Fruit fly (Drosophila melanogaster) whole organism, embryonic: ENCODE data around the gene Srg3.

ENCODE experiments used
- Aef1 ChIP-seq: fragments of 200-800 bp; sonication (Bioruptor generic); IDR thresholded peaks from 3 replicates; pipeline ENCODE4 v1.3.6; 2022; ENCODE audit warnings: missing biosample characterization, missing genetic modification characterization
- CG10959 ChIP-seq: fragments of 200-800 bp; sonication (Bioruptor generic); IDR thresholded peaks from 2 replicates; pipeline ENCODE4 v1.3.6; 2022; ENCODE audit warnings: missing biosample characterization, missing genetic modification characterization
- CG11560 ChIP-seq: fragments of 200-800 bp; sonication (Bioruptor generic); IDR thresholded peaks from 3 replicates; pipeline ENCODE4 v1.3.6; 2022; ENCODE audit warnings: missing biosample characterization, missing genetic modification characterization
- CG11696 ChIP-seq: fragments of 200-800 bp; sonication (Bioruptor generic); IDR thresholded peaks from 2 replicates; pipeline ENCODE4 v1.3.6; 2022; ENCODE audit warnings: missing biosample characterization, missing genetic modification characterization
- CG12659 ChIP-seq: fragments of 200-800 bp; sonication (Bioruptor generic); optimal IDR thresholded peaks from 3 replicates; lab custom pipeline; 2017; ENCODE audit warnings: mild to moderate bottlenecking, missing biosample characterization, missing genetic modification reagents, missing genetic modification characterization
- CG12744 ChIP-seq: fragments of 200-800 bp; sonication (Bioruptor generic); optimal IDR thresholded peaks from 2 replicates; lab custom pipeline; 2016; ENCODE audit warnings: missing biosample characterization, missing genetic modification characterization
- CG15269 ChIP-seq: fragments of 200-800 bp; sonication (Bioruptor generic); optimal IDR thresholded peaks from 2 replicates; lab custom pipeline; 2018; ENCODE audit warnings: missing biosample characterization, mild to moderate bottlenecking, missing genetic modification characterization, moderate library complexity
- CG16779 ChIP-seq: fragments of 200-800 bp; sonication (Bioruptor generic); IDR thresholded peaks from 2 replicates; pipeline ENCODE4 v1.3.6; 2022; ENCODE audit warnings: missing biosample characterization, missing genetic modification characterization
- CG16815 ChIP-seq: fragments of 200-800 bp; sonication (Bioruptor generic); optimal IDR thresholded peaks from 3 replicates; lab custom pipeline; 2017; ENCODE audit warnings: missing biosample characterization, mild to moderate bottlenecking, missing genetic modification characterization
- CG17802 ChIP-seq: fragments of 200-800 bp; sonication (Bioruptor generic); optimal IDR thresholded peaks from 2 replicates; lab custom pipeline; 2018; ENCODE audit warnings: missing biosample characterization, mild to moderate bottlenecking, missing genetic modification characterization, moderate library complexity
- CG1792 ChIP-seq: fragments of 200-800 bp; sonication (Bioruptor generic); optimal IDR thresholded peaks from 2 replicates; lab custom pipeline; 2016; ENCODE audit warnings: missing biosample characterization, missing genetic modification characterization
- CG2712 ChIP-seq: fragments of 200-800 bp; optimal IDR thresholded peaks from 3 replicates; lab custom pipeline; 2019; ENCODE audit warnings: missing biosample characterization, mild to moderate bottlenecking, missing genetic modification characterization, moderate library complexity
- CG31365 ChIP-seq: fragments of 200-800 bp; sonication (Bioruptor generic); optimal IDR thresholded peaks from 2 replicates; lab custom pipeline; 2018; ENCODE audit warnings: missing biosample characterization, mild to moderate bottlenecking, missing genetic modification characterization
- CG33213 ChIP-seq: fragments of 200-800 bp; sonication (Bioruptor generic); optimal IDR thresholded peaks from 3 replicates; lab custom pipeline; 2016; ENCODE audit warnings: missing biosample characterization, missing genetic modification characterization
- CG33557 ChIP-seq: fragments of 200-800 bp; sonication (Bioruptor generic); optimal IDR thresholded peaks from 2 replicates; lab custom pipeline; 2019; ENCODE audit warnings: missing biosample characterization, mild to moderate bottlenecking, missing genetic modification characterization, moderate library complexity
- CG4730 ChIP-seq: fragments of 200-800 bp; sonication (Bioruptor generic); IDR thresholded peaks from 2 replicates; pipeline ENCODE4 v1.3.6; 2022; ENCODE audit warnings: missing biosample characterization, missing genetic modification characterization
- CG7372 ChIP-seq: fragments of 200-800 bp; sonication (Bioruptor generic); IDR thresholded peaks from 2 replicates; pipeline ENCODE4 v1.3.6; 2022; ENCODE audit warnings: missing biosample characterization, missing genetic modification characterization
- CG8388 ChIP-seq: fragments of 200-800 bp; sonication (Bioruptor generic); optimal IDR thresholded peaks from 2 replicates; lab custom pipeline; 2019; ENCODE audit warnings: missing biosample characterization, mild to moderate bottlenecking, missing genetic modification characterization, moderate library complexity
- CG9727 ChIP-seq: fragments of 200-800 bp; sonication (Bioruptor generic); optimal IDR thresholded peaks from 3 replicates; lab custom pipeline; 2017; ENCODE audit warnings: missing biosample characterization, mild to moderate bottlenecking, missing genetic modification characterization
- D ChIP-seq, 2 experiments: fragments of 200-800 bp in 1 of 2; fragments of >200 bp in 1 of 2; sonication (Bioruptor generic) in 1 of 2; optimal IDR thresholded peaks; 2 replicates in 1 of 2; 3 replicates in 1 of 2; lab custom pipeline; 2017; ENCODE audit warnings: mild to moderate bottlenecking in 1 of 2, missing biosample characterization in 1 of 2, missing genetic modification characterization in 1 of 2, missing genetic modification reagents in 1 of 2
- D19A ChIP-seq: fragments of 200-800 bp; optimal IDR thresholded peaks from 3 replicates; lab custom pipeline; 2019; ENCODE audit warnings: missing biosample characterization, mild to moderate bottlenecking, missing genetic modification characterization, moderate library complexity
- Dad ChIP-seq: fragments of 200-800 bp; sonication (Bioruptor generic); optimal IDR thresholded peaks from 3 replicates; lab custom pipeline; 2016; ENCODE audit warnings: missing biosample characterization, missing genetic modification characterization
- Dfd ChIP-seq, 2 experiments: fragments of >200 bp; optimal IDR thresholded peaks; 2 replicates each; lab custom pipeline; 2017; ENCODE audit warnings: missing biosample characterization in 2 of 2, missing genetic modification characterization in 2 of 2
- Doc3 ChIP-seq: fragments of 200-800 bp; sonication (Bioruptor generic); IDR thresholded peaks from 3 replicates; pipeline ENCODE4 v1.3.6; 2022; ENCODE audit warnings: missing biosample characterization, missing genetic modification characterization; ENCODE audit not compliant: partially characterized antibody
- Ets97D ChIP-seq: fragments of 200-800 bp; sonication (Bioruptor generic); optimal IDR thresholded peaks from 3 replicates; lab custom pipeline; 2016; ENCODE audit warnings: missing biosample characterization, missing genetic modification characterization
- Fer1 ChIP-seq: fragments of 200-800 bp; sonication (Bioruptor generic); optimal IDR thresholded peaks from 2 replicates; lab custom pipeline; 2017; ENCODE audit warnings: missing biosample characterization, mild to moderate bottlenecking, missing genetic modification characterization
- Hr3 ChIP-seq: fragments of 200-800 bp; sonication (Bioruptor generic); optimal IDR thresholded peaks from 3 replicates; lab custom pipeline; 2016; ENCODE audit warnings: missing biosample characterization, missing genetic modification characterization
- Hr39 ChIP-seq: fragments of >200 bp; optimal IDR thresholded peaks from 2 replicates; lab custom pipeline; 2017
- Meics ChIP-seq: fragments of 200-800 bp; sonication (Bioruptor generic); optimal IDR thresholded peaks from 2 replicates; lab custom pipeline; 2017; ENCODE audit warnings: missing biosample characterization, mild to moderate bottlenecking, missing genetic modification characterization
- Mes4 ChIP-seq: fragments of 200-800 bp; sonication (Bioruptor generic); optimal IDR thresholded peaks from 2 replicates; lab custom pipeline; 2016; ENCODE audit warnings: missing biosample characterization, missing genetic modification characterization
- NFAT ChIP-seq: fragments of 200-800 bp; sonication (Bioruptor generic); IDR thresholded peaks from 2 replicates; pipeline ENCODE4 v1.3.6; 2022; ENCODE audit warnings: missing biosample characterization, missing genetic modification characterization
- Sry-β ChIP-seq: fragments of 200-800 bp; sonication (Bioruptor generic); optimal IDR thresholded peaks from 2 replicates; lab custom pipeline; 2018; ENCODE audit warnings: missing biosample characterization, mild to moderate bottlenecking, missing genetic modification characterization, moderate library complexity
- Xbp1 ChIP-seq: fragments of 200-800 bp; sonication (Bioruptor generic); optimal IDR thresholded peaks from 3 replicates; lab custom pipeline; 2016; ENCODE audit warnings: missing biosample characterization, mild to moderate bottlenecking, missing genetic modification characterization
- ase ChIP-seq: fragments of 200-800 bp; sonication (Bioruptor generic); IDR thresholded peaks from 3 replicates; pipeline ENCODE4 v1.3.6; 2022; ENCODE audit warnings: missing biosample characterization, missing genetic modification characterization
- ato ChIP-seq: fragments of 200-800 bp; sonication (Bioruptor generic); IDR thresholded peaks from 2 replicates; pipeline ENCODE4 v1.3.6; 2022; ENCODE audit warnings: missing biosample characterization, missing genetic modification characterization; ENCODE audit not compliant: partially characterized antibody
- az2 ChIP-seq: fragments of 200-800 bp; sonication (Bioruptor generic); optimal IDR thresholded peaks from 3 replicates; lab custom pipeline; 2016; ENCODE audit warnings: missing biosample characterization, missing genetic modification characterization
- cas ChIP-seq: fragments of 200-800 bp; sonication (Bioruptor generic); IDR thresholded peaks from 2 replicates; pipeline ENCODE4 v1.3.6; 2022; ENCODE audit warnings: missing biosample characterization, missing genetic modification characterization
- caup ChIP-seq: fragments of 200-800 bp; sonication (Bioruptor generic); optimal IDR thresholded peaks from 3 replicates; lab custom pipeline; 2017; ENCODE audit warnings: missing biosample characterization, mild to moderate bottlenecking, missing genetic modification characterization, moderate library complexity; ENCODE audit not compliant: severe bottlenecking
- dan ChIP-seq: fragments of 200-800 bp; sonication (Bioruptor generic); IDR thresholded peaks from 2 replicates; pipeline ENCODE4 v1.3.6; 2022; ENCODE audit warnings: missing biosample characterization, missing genetic modification characterization
- en ChIP-seq: fragments of 200-800 bp; sonication (Bioruptor generic); optimal IDR thresholded peaks from 2 replicates; lab custom pipeline; 2016; ENCODE audit warnings: missing biosample characterization, missing genetic modification characterization
- eve ChIP-seq, 2 experiments: fragments of >200 bp; optimal IDR thresholded peaks; 2 replicates each; lab custom pipeline; 2017; ENCODE audit warnings: missing biosample characterization in 2 of 2, missing genetic modification characterization in 2 of 2
- eyg ChIP-seq: fragments of 200-800 bp; sonication (Bioruptor generic); optimal IDR thresholded peaks from 3 replicates; lab custom pipeline; 2016; ENCODE audit warnings: missing biosample characterization, missing genetic modification characterization
- ftz-f1 ChIP-seq: fragments of 200-800 bp; sonication (Bioruptor generic); optimal IDR thresholded peaks from 2 replicates; lab custom pipeline; 2016; ENCODE audit warnings: missing biosample characterization, missing genetic modification characterization
- grn ChIP-seq: fragments of 200-800 bp; sonication (Bioruptor generic); optimal IDR thresholded peaks from 3 replicates; lab custom pipeline; 2017; ENCODE audit warnings: missing biosample characterization, missing genetic modification characterization
- klu ChIP-seq: fragments of 200-800 bp; sonication (Bioruptor generic); IDR thresholded peaks from 2 replicates; pipeline ENCODE4 v1.3.6; 2022; ENCODE audit warnings: missing biosample characterization, missing genetic modification characterization
- lbe ChIP-seq: fragments of 200-800 bp; sonication (Bioruptor generic); optimal IDR thresholded peaks from 2 replicates; lab custom pipeline; 2016; ENCODE audit warnings: missing biosample characterization, mild to moderate bottlenecking, missing genetic modification characterization
- mirr ChIP-seq: fragments of 200-800 bp; sonication (Bioruptor generic); optimal IDR thresholded peaks from 3 replicates; lab custom pipeline; 2018; ENCODE audit warnings: missing biosample characterization, mild to moderate bottlenecking, missing genetic modification characterization
- peb ChIP-seq: fragments of 200-800 bp; sonication (Bioruptor generic); IDR thresholded peaks from 2 replicates; pipeline ENCODE4 v1.3.6; 2022; ENCODE audit warnings: missing biosample characterization, missing genetic modification characterization
- ro ChIP-seq: fragments of 200-800 bp; sonication (Bioruptor generic); IDR thresholded peaks from 2 replicates; pipeline ENCODE4 v1.3.6; 2022; ENCODE audit warnings: missing biosample characterization, missing genetic modification characterization
- sima ChIP-seq: fragments of 200-800 bp; sonication (Bioruptor generic); optimal IDR thresholded peaks from 2 replicates; lab custom pipeline; 2016; ENCODE audit warnings: missing biosample characterization, missing genetic modification characterization
- tap ChIP-seq: fragments of 200-800 bp; optimal IDR thresholded peaks from 3 replicates; lab custom pipeline; 2019; ENCODE audit warnings: missing biosample characterization, mild to moderate bottlenecking, missing genetic modification characterization, moderate library complexity
- twi ChIP-seq: fragments of 200-800 bp; optimal IDR thresholded peaks from 2 replicates; lab custom pipeline; 2019; ENCODE audit warnings: missing biosample characterization, mild to moderate bottlenecking, missing genetic modification characterization, moderate library complexity

The Srg3 gene

DNA sequence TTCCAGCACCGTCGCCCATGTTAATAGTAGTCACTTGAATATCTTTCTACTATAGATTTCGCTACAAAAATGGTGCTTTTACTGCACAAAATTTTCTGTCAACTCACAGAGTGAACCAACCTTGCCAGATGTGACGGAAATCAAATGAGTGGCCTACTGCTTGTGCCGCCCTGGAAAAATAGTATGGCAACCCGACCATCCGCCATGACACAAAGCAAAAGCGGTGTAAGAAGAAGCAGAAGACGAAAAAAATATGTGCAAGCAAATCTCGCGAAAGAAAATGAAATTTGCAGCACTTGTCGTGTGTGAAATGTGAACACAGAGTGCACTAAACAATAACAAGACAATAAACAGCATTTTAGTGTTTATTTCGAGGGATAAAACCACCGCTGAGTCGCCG is 33.8 kb downstream of the Srg3 start, which contains the start of the genes Uch-L5 and Jarid2 (continued):
- TF ChIP-seq Xbp1 (GFP tag; lab: Kevin White, UChicago), result peak; percentile 68
- no peak for TF ChIP-seq Dfd (GFP tag; optimal IDR thresholded peaks at IDR 0.05; lab: Kevin White, UChicago)
- TF ChIP-seq CG17802, result no peak
- peak; percentile 51 for TF ChIP-seq Dad
- no peak for TF ChIP-seq lbe (GFP tag; lab: Kevin White, UChicago)
- TF ChIP-seq Fer1 (GFP tag; lab: Kevin White, UChicago), result peak; percentile 44
- TF ChIP-seq CG11696 (GFP tag; lab: Robert Waterston, UW), result no peak
- peak; percentile 5 for TF ChIP-seq eyg (GFP tag; lab: Kevin White, UChicago)
- TF ChIP-seq NFAT (GFP tag; lab: Robert Waterston, UW), result peak; percentile 69
- no peak for TF ChIP-seq CG8388 (GFP tag; lab: Kevin White, UChicago)
- TF ChIP-seq CG11560, result no peak
- TF ChIP-seq ro (GFP tag; lab: Robert Waterston, UW), result no peak
- no peak for TF ChIP-seq eve (GFP tag; optimal IDR thresholded peaks at IDR 0.05; lab: Kevin White, UChicago)
- no peak for TF ChIP-seq en (GFP tag; lab: Kevin White, UChicago)
- TF ChIP-seq tap (tag; lab: Kevin White, UChicago), result no peak
- 0 out of 2 replicates have a peak, but pooled peaks have one; percentile 32 for TF ChIP-seq ato (GFP tag; lab: Robert Waterston, UW)
- no peak for TF ChIP-seq CG7372 (GFP tag; lab: Robert Waterston, UW)
- no peak for TF ChIP-seq D19A
- peak; percentile 7 for TF ChIP-seq CG33557 (GFP tag; lab: Kevin White, UChicago)
- TF ChIP-seq Hr3 (GFP tag; lab: Kevin White, UChicago), result no peak
- TF ChIP-seq cas (GFP tag; lab: Robert Waterston, UW), result no peak
- no peak for TF ChIP-seq CG33213 (GFP tag; lab: Kevin White, UChicago)
- TF ChIP-seq twi, result peak; percentile 25
- TF ChIP-seq CG1792 (GFP tag; lab: Kevin White, UChicago), result no peak
- peak; percentile 42; the same call in 1 of the 3 replicates for TF ChIP-seq Aef1
- TF ChIP-seq Sry-β (GFP tag; lab: Kevin White, UChicago), result peak; percentile 31
- TF ChIP-seq sima (GFP tag; lab: Kevin White, UChicago), result no peak
- TF ChIP-seq grn (GFP tag; lab: Kevin White, UChicago), result no peak
- TF ChIP-seq CG10959 (GFP tag; lab: Robert Waterston, UW), result no peak
- TF ChIP-seq CG12744, result peak; percentile 11
- TF ChIP-seq ase, result 0 out of 3 replicates have a peak, but pooled peaks have one; percentile 11
- peak; percentile 91 for TF ChIP-seq CG12659 (GFP tag; lab: Kevin White, UChicago)
- peak; percentile 61 for TF ChIP-seq mirr
- no peak for TF ChIP-seq ftz-f1 (GFP tag; lab: Kevin White, UChicago)
- TF ChIP-seq Mes4 (GFP tag; lab: Kevin White, UChicago), result peak; percentile 14
- TF ChIP-seq CG15269, result no peak
- no peak for TF ChIP-seq D (optimal IDR thresholded peaks at IDR 0.05; lab: Kevin White, UChicago)
- no peak for TF ChIP-seq D (GFP tag; optimal IDR thresholded peaks at IDR 0.05; lab: Kevin White, UChicago)
- TF ChIP-seq CG16815 (GFP tag; lab: Kevin White, UChicago), result no peak
- no peak for TF ChIP-seq CG16779 (GFP tag; lab: Robert Waterston, UW)
- no peak for TF ChIP-seq CG4730 (GFP tag; lab: Robert Waterston, UW)
- no peak for TF ChIP-seq peb (GFP tag; lab: Robert Waterston, UW)
- TF ChIP-seq CG9727 (GFP tag; lab: Kevin White, UChicago), result no peak
- no peak for TF ChIP-seq Hr39
- peak; percentile 61 for TF ChIP-seq CG2712 (tag; lab: Kevin White, UChicago)
- peak; percentile 28 for TF ChIP-seq az2 (GFP tag; lab: Kevin White, UChicago)
- no peak for TF ChIP-seq dan (GFP tag; lab: Robert Waterston, UW)
- no peak; the same call in 2 of the 3 replicates for TF ChIP-seq Doc3 (GFP tag; lab: Robert Waterston, UW)
- peak; percentile 37 for TF ChIP-seq caup (GFP tag; lab: Kevin White, UChicago)
- no peak for TF ChIP-seq klu (GFP tag; lab: Robert Waterston, UW)
- peak; percentile 11 for TF ChIP-seq CG31365 (tag; lab: Kevin White, UChicago)
- peak; percentile 57 for TF ChIP-seq Meics (GFP tag; lab: Kevin White, UChicago)
- TF ChIP-seq Ets97D (GFP tag; lab: Kevin White, UChicago), result peak; percentile 96
